Worm (Caenorhabditis elegans) whole organism, mixed stage, embryonic: Measurements from ENCODE around the gene C01G10.10.

Experiments used
- M03D4.4 ChIP-seq: sonication (generic microtip); optimal IDR thresholded peaks from 2 replicates; lab custom pipeline; 2017; ENCODE audit warnings: mild to moderate bottlenecking, missing genetic modification characterization, missing compliant biosample characterization
- bed-3 ChIP-seq: fragments of 200-800 bp; sonication (Bioruptor generic); optimal IDR thresholded peaks from 3 replicates; lab custom pipeline; 2018; ENCODE audit warnings: mild to moderate bottlenecking, missing genetic modification characterization, moderate library complexity, missing compliant biosample characterization
- blmp-1 ChIP-seq: fragments of 150-350 bp; optimal IDR thresholded peaks from 2 replicates; lab custom pipeline; 2014; ENCODE audit warnings: missing biosample characterization, missing genetic modification characterization
- ceh-39 ChIP-seq: fragments of 150-350 bp; optimal IDR thresholded peaks from 2 replicates; lab custom pipeline; 2014; ENCODE audit warnings: missing biosample characterization, missing genetic modification characterization
- ceh-43 ChIP-seq: fragments of 200-800 bp; sonication (Bioruptor generic); optimal IDR thresholded peaks from 2 replicates; lab custom pipeline; 2018; ENCODE audit warnings: mild to moderate bottlenecking, missing genetic modification characterization, moderate library complexity, missing compliant biosample characterization
- ceh-83 ChIP-seq: fragments of 200-800 bp; sonication (Bioruptor generic); optimal IDR thresholded peaks from 2 replicates; lab custom pipeline; 2018; ENCODE audit warnings: mild to moderate bottlenecking, missing genetic modification characterization, missing compliant biosample characterization
- ces-1 ChIP-seq: fragments of 150-350 bp; optimal IDR thresholded peaks from 2 replicates; lab custom pipeline; 2014; ENCODE audit warnings: missing biosample characterization, missing genetic modification reagents, missing genetic modification characterization
- cnd-1 ChIP-seq: fragments of 200-800 bp; sonication (Bioruptor generic); optimal IDR thresholded peaks from 2 replicates; lab custom pipeline; 2018; ENCODE audit warnings: mild to moderate bottlenecking, missing genetic modification characterization, missing compliant biosample characterization
- drap-1 ChIP-seq: fragments of 200-800 bp; sonication (Bioruptor generic); optimal IDR thresholded peaks from 3 replicates; lab custom pipeline; 2018; ENCODE audit warnings: mild to moderate bottlenecking, missing genetic modification characterization, missing compliant biosample characterization
- elt-1 ChIP-seq: sonication (generic microtip); optimal IDR thresholded peaks from 2 replicates; lab custom pipeline; 2017; ENCODE audit warnings: missing genetic modification characterization, mild to moderate bottlenecking, missing compliant biosample characterization, antibody characterized with exemption, moderate library complexity, borderline replicate concordance; ENCODE audit not compliant: insufficient read depth
- elt-3 ChIP-seq: fragments of 150-350 bp; optimal IDR thresholded peaks from 2 replicates; lab custom pipeline; 2014; ENCODE audit warnings: missing biosample characterization, missing genetic modification characterization
- flh-1 ChIP-seq: fragments of 200-800 bp; sonication (Bioruptor generic); optimal IDR thresholded peaks from 2 replicates; lab custom pipeline; 2018; ENCODE audit warnings: mild to moderate bottlenecking, missing genetic modification characterization, moderate library complexity, missing compliant biosample characterization
- ham-2 ChIP-seq: fragments of 200-800 bp; sonication (Bioruptor generic); optimal IDR thresholded peaks from 2 replicates; lab custom pipeline; 2018; ENCODE audit warnings: mild to moderate bottlenecking, missing genetic modification characterization, missing compliant biosample characterization
- hlh-1 ChIP-seq: fragments of 150-350 bp; optimal IDR thresholded peaks from 2 replicates; lab custom pipeline; 2014; ENCODE audit warnings: missing biosample characterization, missing genetic modification reagents, missing genetic modification characterization
- lin-13 ChIP-seq: fragments of 150-350 bp; optimal IDR thresholded peaks from 2 replicates; lab custom pipeline; 2014; ENCODE audit warnings: missing biosample characterization, missing genetic modification characterization
- lin-32 ChIP-seq: fragments of 200-800 bp; sonication (Bioruptor generic); optimal IDR thresholded peaks from 2 replicates; lab custom pipeline; 2018; ENCODE audit warnings: mild to moderate bottlenecking, missing genetic modification characterization, missing compliant biosample characterization
- lsy-2 ChIP-seq: fragments of 150-350 bp; optimal IDR thresholded peaks from 2 replicates; lab custom pipeline; 2014; ENCODE audit warnings: missing biosample characterization, missing genetic modification characterization
- mab-5 ChIP-seq: fragments of 150-350 bp; optimal IDR thresholded peaks from 2 replicates; lab custom pipeline; 2014; ENCODE audit warnings: missing biosample characterization, missing genetic modification characterization
- mep-1 ChIP-seq: fragments of 150-350 bp; optimal IDR thresholded peaks from 2 replicates; lab custom pipeline; 2017; ENCODE audit warnings: missing biosample characterization, missing genetic modification reagents, missing genetic modification characterization, inconsistent platforms
- mls-2 ChIP-seq: sonication (generic microtip); optimal IDR thresholded peaks from 2 replicates; lab custom pipeline; 2016; ENCODE audit warnings: mild to moderate bottlenecking, missing genetic modification characterization, moderate library complexity, missing compliant biosample characterization
- nhr-12 ChIP-seq: fragments of 150-350 bp; optimal IDR thresholded peaks from 2 replicates; lab custom pipeline; 2014; ENCODE audit warnings: missing biosample characterization, missing genetic modification characterization
- nhr-2 ChIP-seq: fragments of 150-350 bp; optimal IDR thresholded peaks from 2 replicates; lab custom pipeline; 2014; ENCODE audit warnings: missing biosample characterization, missing genetic modification characterization
- nhr-237 ChIP-seq: fragments of 150-350 bp; optimal IDR thresholded peaks from 2 replicates; lab custom pipeline; 2014; ENCODE audit warnings: missing biosample characterization, missing genetic modification characterization
- nhr-28 ChIP-seq: fragments of 150-350 bp; optimal IDR thresholded peaks from 2 replicates; lab custom pipeline; 2014; ENCODE audit warnings: missing biosample characterization, missing genetic modification characterization
- nhr-76 ChIP-seq: sonication (generic microtip); optimal IDR thresholded peaks from 2 replicates; lab custom pipeline; 2017; ENCODE audit warnings: missing biosample characterization, missing genetic modification characterization
- pha-4 ChIP-seq: fragments of 150-350 bp; optimal IDR thresholded peaks from 2 replicates; lab custom pipeline; 2018; ENCODE audit warnings: missing biosample characterization, missing genetic modification reagents, missing genetic modification characterization
- sem-2 ChIP-seq: fragments of 200-800 bp; sonication (Bioruptor generic); optimal IDR thresholded peaks from 2 replicates; lab custom pipeline; 2018; ENCODE audit warnings: mild to moderate bottlenecking, missing genetic modification characterization, missing compliant biosample characterization
- snpc-4 ChIP-seq: fragments of 150-350 bp; optimal IDR thresholded peaks from 2 replicates; lab custom pipeline; 2014; ENCODE audit warnings: missing biosample characterization, missing genetic modification characterization
- sptf-1 ChIP-seq: sonication (generic microtip); optimal IDR thresholded peaks from 2 replicates; lab custom pipeline; 2017; ENCODE audit warnings: mild to moderate bottlenecking, missing genetic modification characterization, moderate library complexity, missing compliant biosample characterization
- tbx-8 ChIP-seq: fragments of 200-800 bp; sonication (Bioruptor generic); optimal IDR thresholded peaks from 2 replicates; lab custom pipeline; 2018; ENCODE audit warnings: mild to moderate bottlenecking, missing genetic modification characterization, moderate library complexity, missing compliant biosample characterization
- unc-120 ChIP-seq: sonication (generic microtip); optimal IDR thresholded peaks from 2 replicates; lab custom pipeline; 2017; ENCODE audit warnings: missing genetic modification characterization, missing compliant biosample characterization; ENCODE audit not compliant: poor library complexity, severe bottlenecking
- unc-39 ChIP-seq: fragments of 150-350 bp; optimal IDR thresholded peaks from 2 replicates; lab custom pipeline; 2014; ENCODE audit warnings: missing biosample characterization, missing genetic modification characterization
- unc-62 ChIP-seq: fragments of 150-350 bp; optimal IDR thresholded peaks from 2 replicates; lab custom pipeline; 2014; ENCODE audit warnings: missing biosample characterization, missing genetic modification reagents, missing genetic modification characterization
- zip-8 ChIP-seq: fragments of 150-350 bp; optimal IDR thresholded peaks from 2 replicates; lab custom pipeline; 2014; ENCODE audit warnings: missing biosample characterization, missing genetic modification characterization
- ztf-11 ChIP-seq: fragments of 150-350 bp; optimal IDR thresholded peaks from 2 replicates; lab custom pipeline; 2014; ENCODE audit warnings: missing biosample characterization, missing genetic modification characterization

Gene C01G10.10

ce11 chrV:15088613-15089012, 6.4 kb upstream of the C01G10.10 start, which contains the start of gene C01G10.18:
TSS of gene C01G10.18 (minus strand) at chrV:15088713.
- no peak for TF ChIP-seq ces-1 (GFP tag; lab: Kevin White, UChicago)
- no peak for TF ChIP-seq ztf-11 (tag; lab: Kevin White, UChicago)
- no peak for TF ChIP-seq pha-4 (tag; lab: Kevin White, UChicago)
- TF ChIP-seq zip-8 (tag; lab: Kevin White, UChicago) = no peak
- TF ChIP-seq, all 35 proteins: peak for 0

ce11 chrV:15087207-15087706, 5.0 kb upstream of the C01G10.10 start, which contains the start of the genes C01G10.15 and C01G10.6:
TSS of gene C01G10.15 (minus strand) at chrV:15087307.
TSS of gene C01G10.6 (plus strand) at chrV:15087656.
- no peak for TF ChIP-seq sptf-1 (tag; lab: Kevin White, UChicago)
- no peak for TF ChIP-seq ztf-11 (tag; lab: Kevin White, UChicago)
- TF ChIP-seq zip-8 (tag; lab: Kevin White, UChicago) = no peak
- no peak for TF ChIP-seq ceh-43 (GFP tag; lab: Kevin White, UChicago)
- no peak for TF ChIP-seq ceh-39
- TF ChIP-seq lsy-2 = no peak
- no peak for TF ChIP-seq hlh-1 (tag; lab: Kevin White, UChicago)
- no peak for TF ChIP-seq tbx-8 (GFP tag; lab: Kevin White, UChicago)
- no peak for TF ChIP-seq snpc-4 (tag; lab: Kevin White, UChicago)
- TF ChIP-seq unc-62 (GFP tag; lab: Kevin White, UChicago) = no peak
- no peak for TF ChIP-seq nhr-12 (tag; lab: Kevin White, UChicago)
- TF ChIP-seq nhr-76 (tag; lab: Kevin White, UChicago) = no peak
- TF ChIP-seq lin-32 = no peak
- TF ChIP-seq nhr-2 (tag; lab: Kevin White, UChicago) = no peak
- TF ChIP-seq M03D4.4 (tag; lab: Kevin White, UChicago) = no peak
- no peak for TF ChIP-seq ham-2 (GFP tag; lab: Kevin White, UChicago)
- TF ChIP-seq nhr-28 (tag; lab: Kevin White, UChicago) = no peak
- TF ChIP-seq elt-3 (tag; lab: Kevin White, UChicago) = no peak
- no peak for TF ChIP-seq ces-1 (GFP tag; lab: Kevin White, UChicago)
- TF ChIP-seq elt-1 (tag; lab: Kevin White, UChicago) = no peak

ce11 chrV:15085335-15085800, 3.1 kb upstream of the C01G10.10 start, which contains the start of the genes ahsa-1 and C01G10.7:
TSS of gene ahsa-1 (minus strand) at chrV:15085385.
TSS of gene C01G10.7 (plus strand) at chrV:15085747.
- TF ChIP-seq cnd-1 (no peak), ceh-39 (peak; percentile 73), lsy-2 (peak; percentile 73), mep-1 (tag; lab: Kevin White, UChicago) (peak; percentile 87), blmp-1 (tag; lab: Kevin White, UChicago) (no peak), nhr-76 (tag; lab: Kevin White, UChicago) (no peak), ceh-83 (GFP tag; lab: Kevin White, UChicago) (no peak), elt-1 (tag; lab: Kevin White, UChicago) (no peak), mab-5 (peak; percentile 61), ces-1 (GFP tag; lab: Kevin White, UChicago) (peak; percentile 97), M03D4.4 (tag; lab: Kevin White, UChicago) (peak; percentile 44), lin-32 (peak; percentile 56), zip-8 (tag; lab: Kevin White, UChicago) (no peak), ham-2 (GFP tag; lab: Kevin White, UChicago) (no peak), ceh-43 (GFP tag; lab: Kevin White, UChicago) (peak; percentile 70), lin-13 (peak; percentile 44), elt-3 (tag; lab: Kevin White, UChicago) (no peak), sptf-1 (tag; lab: Kevin White, UChicago) (peak; percentile 70), flh-1 (GFP tag; lab: Kevin White, UChicago) (no peak), unc-62 (GFP tag; lab: Kevin White, UChicago) (no peak), hlh-1 (tag; lab: Kevin White, UChicago) (peak; percentile 2), mls-2 (tag; lab: Kevin White, UChicago) (peak; percentile 39), nhr-2 (tag; lab: Kevin White, UChicago) (no peak), pha-4 (tag; lab: Kevin White, UChicago) (peak; percentile 46), unc-39 (no peak), nhr-12 (tag; lab: Kevin White, UChicago) (no peak), bed-3 (GFP tag; lab: Kevin White, UChicago) (no peak), snpc-4 (tag; lab: Kevin White, UChicago) (no peak), tbx-8 (GFP tag; lab: Kevin White, UChicago) (no peak), unc-120 (tag; lab: Kevin White, UChicago) (no peak), drap-1 (GFP tag; lab: Kevin White, UChicago) (peak; percentile 70), nhr-28 (tag; lab: Kevin White, UChicago) (no peak), ztf-11 (tag; lab: Kevin White, UChicago) (no peak), sem-2 (GFP tag; lab: Kevin White, UChicago) (no peak), nhr-237 (tag; lab: Kevin White, UChicago) (peak; percentile 90)
